Fruit fly (Drosophila melanogaster): ENCODE results near the gene CG15882.

CG15882 gene

dm6 chrX:19163446-19163845 lies 39.3 kb upstream of the CG15882 start:
- TF ChIP-seq Mio (GFP tag; optimal IDR thresholded peaks at IDR 0.05) (no peak), N (GFP tag; optimal IDR thresholded peaks at IDR 0.05) (no peak), sage (GFP tag; optimal IDR thresholded peaks at IDR 0.05) (no peak), CG32264 (GFP tag; optimal IDR thresholded peaks at IDR 0.05) (no peak), ey (GFP tag; optimal IDR thresholded peaks at IDR 0.05) (no peak), GATAd (GFP tag; optimal IDR thresholded peaks at IDR 0.05) (no peak), sv (GFP tag; optimal IDR thresholded peaks at IDR 0.05) (no peak), jim (GFP tag; optimal IDR thresholded peaks at IDR 0.05) (no peak), h (GFP tag; optimal IDR thresholded peaks at IDR 0.05) (no peak), lola (GFP tag; optimal IDR thresholded peaks at IDR 0.05) (no peak), CrebA (GFP tag; optimal IDR thresholded peaks at IDR 0.05; ENCODE audit: borderline replicate concordance) (no peak), brk (GFP tag; optimal IDR thresholded peaks at IDR 0.05) (no peak), br (GFP tag; optimal IDR thresholded peaks at IDR 0.05) (no peak), OdsH (GFP tag; optimal IDR thresholded peaks at IDR 0.05) (no peak), dmrt93B (GFP tag; optimal IDR thresholded peaks at IDR 0.05) (no peak), Hr78 (GFP tag; optimal IDR thresholded peaks at IDR 0.05) (no peak), dl (GFP tag; optimal IDR thresholded peaks at IDR 0.05; ENCODE audit: insufficient read depth in 1 of 2, partially characterized antibody in 2 of 2) (no peak)

DNA sequence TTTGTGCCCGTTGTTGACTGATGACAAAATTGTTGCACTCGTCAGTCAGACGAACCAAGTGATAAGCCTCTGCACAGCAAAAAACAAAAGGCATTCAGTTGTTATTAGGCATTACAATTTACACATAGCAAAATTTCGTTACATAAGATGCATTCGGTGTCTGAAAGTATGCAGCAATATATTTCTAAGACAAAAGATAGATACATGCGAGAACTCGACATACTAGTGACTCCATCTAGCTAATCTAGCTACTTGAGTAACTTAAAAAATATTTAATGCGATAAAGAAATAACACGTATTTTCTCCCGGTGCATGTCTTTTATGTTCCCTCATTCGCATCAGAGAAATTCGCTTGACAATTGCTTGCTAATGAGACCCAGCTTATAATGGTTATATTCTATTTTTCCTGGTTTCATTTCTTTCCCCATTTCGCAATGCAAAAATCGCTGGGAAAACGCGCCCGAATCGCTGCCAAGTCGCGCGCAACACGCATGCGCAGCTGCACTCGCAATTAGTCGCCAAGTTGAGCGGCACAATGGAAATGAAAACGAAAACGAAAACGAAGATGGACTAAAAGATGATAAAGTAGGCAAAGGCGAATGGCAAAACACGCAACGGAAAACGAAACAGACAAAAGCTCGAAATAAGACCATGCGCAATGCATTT lies 38.2 kb upstream of the CG15882 start:
- TF ChIP-seq h (GFP tag; optimal IDR thresholded peaks at IDR 0.05) (peak; percentile 30), OdsH (GFP tag; optimal IDR thresholded peaks at IDR 0.05) (peak; percentile 17), N (GFP tag; optimal IDR thresholded peaks at IDR 0.05) (no peak), fru (GFP tag; optimal IDR thresholded peaks at IDR 0.05) (peak; percentile 55), jim (GFP tag; optimal IDR thresholded peaks at IDR 0.05) (no peak), CG32264 (GFP tag; optimal IDR thresholded peaks at IDR 0.05) (peak; percentile 35), br (GFP tag; optimal IDR thresholded peaks at IDR 0.05) (peak; percentile 58), psq (GFP tag; optimal IDR thresholded peaks at IDR 0.05) (peak; percentile 51), ey (GFP tag; optimal IDR thresholded peaks at IDR 0.05) (peak; percentile 57), rgr (GFP tag; optimal IDR thresholded peaks at IDR 0.05) (peak; percentile 63), CG9705 (GFP tag; optimal IDR thresholded peaks at IDR 0.05) (no peak), HLH106 (tag; optimal IDR thresholded peaks at IDR 0.05) (peak; percentile 40), foxo (GFP tag; optimal IDR thresholded peaks at IDR 0.05) (peak in 1 of 2 experiments; percentile 29), Hnf4 (GFP tag; optimal IDR thresholded peaks at IDR 0.05) (peak; percentile 29), Sp1 (GFP tag; optimal IDR thresholded peaks at IDR 0.05) (peak; percentile 54), woc (GFP tag; optimal IDR thresholded peaks at IDR 0.05) (peak; percentile 37), brk (GFP tag; optimal IDR thresholded peaks at IDR 0.05) (no peak)

DNA sequence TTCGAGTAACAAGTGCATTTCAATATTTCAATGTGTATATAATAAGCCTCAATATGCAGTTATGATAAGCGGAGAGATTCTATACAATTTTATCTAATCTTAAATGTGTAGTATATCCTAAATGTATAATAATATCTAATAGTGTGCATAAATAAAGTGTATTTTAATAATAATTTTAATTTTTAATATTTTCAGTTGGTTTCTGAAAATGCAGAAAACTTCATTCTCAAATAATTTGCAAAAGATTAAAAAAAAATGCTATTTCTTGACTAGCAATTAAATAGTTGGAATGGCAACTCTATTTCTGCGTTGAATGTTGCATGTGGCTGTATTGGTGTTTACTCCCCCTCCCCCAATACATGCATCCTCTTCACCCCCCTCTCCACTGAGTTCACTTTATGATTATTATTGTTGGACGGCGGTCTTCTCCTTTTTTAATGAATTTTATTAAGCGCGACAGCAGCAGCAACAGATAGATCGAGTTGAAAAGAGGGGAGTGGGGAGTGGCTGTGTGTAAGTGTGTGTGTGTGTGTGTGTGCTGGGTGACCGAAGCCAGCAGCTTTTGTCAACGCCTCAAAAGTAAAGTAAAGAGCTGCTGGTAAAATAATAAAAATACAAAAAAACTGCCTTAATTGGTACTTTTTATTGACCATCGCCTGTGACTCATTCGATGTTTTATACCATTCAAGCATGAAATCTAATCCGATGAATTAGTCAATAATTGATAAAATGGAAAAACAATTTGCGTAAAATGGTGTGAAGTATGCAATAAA lies 36.6 kb upstream of the CG15882 start:
- TF ChIP-seq Myc (optimal IDR thresholded peaks at IDR 0.05) (peak; percentile 41), psq (GFP tag; optimal IDR thresholded peaks at IDR 0.05) (peak; percentile 23), HLH106 (tag; optimal IDR thresholded peaks at IDR 0.05) (peak; percentile 25), foxo (GFP tag; optimal IDR thresholded peaks at IDR 0.05) (no peak), h (GFP tag; optimal IDR thresholded peaks at IDR 0.05) (no peak), Sp1 (GFP tag; optimal IDR thresholded peaks at IDR 0.05) (peak; percentile 57)

dm6 chrX:19159942-19160341 lies 35.8 kb upstream of the CG15882 start:
- no peak for TF ChIP-seq usp (GFP tag; optimal IDR thresholded peaks at IDR 0.05)
- TF ChIP-seq psq (GFP tag; optimal IDR thresholded peaks at IDR 0.05): peak; percentile 51
- peak; percentile 3 for TF ChIP-seq Hnf4 (GFP tag; optimal IDR thresholded peaks at IDR 0.05)
- TF ChIP-seq CG9705 (GFP tag; optimal IDR thresholded peaks at IDR 0.05): peak; percentile 23
- TF ChIP-seq ey (GFP tag; optimal IDR thresholded peaks at IDR 0.05): peak; percentile 41
- peak; percentile 67 for TF ChIP-seq rgr (GFP tag; optimal IDR thresholded peaks at IDR 0.05)
- no peak for TF ChIP-seq Abd-B (GFP tag; optimal IDR thresholded peaks at IDR 0.05)
- TF ChIP-seq sage (GFP tag; optimal IDR thresholded peaks at IDR 0.05): no peak
- TF ChIP-seq CG32264 (GFP tag; optimal IDR thresholded peaks at IDR 0.05): no peak
- TF ChIP-seq CrebA (GFP tag; optimal IDR thresholded peaks at IDR 0.05; ENCODE audit: borderline replicate concordance): no peak
- no peak for TF ChIP-seq tai (GFP tag; optimal IDR thresholded peaks at IDR 0.05)
- peak in 1 of 2 experiments; percentile 64 for TF ChIP-seq foxo (GFP tag; optimal IDR thresholded peaks at IDR 0.05)
- TF ChIP-seq Myc (optimal IDR thresholded peaks at IDR 0.05): no peak
- TF ChIP-seq fru (GFP tag; optimal IDR thresholded peaks at IDR 0.05): peak; percentile 52
- peak; percentile 41 for TF ChIP-seq h (GFP tag; optimal IDR thresholded peaks at IDR 0.05)
- peak; percentile 3 for TF ChIP-seq br (GFP tag; optimal IDR thresholded peaks at IDR 0.05)
- peak; percentile 83 for TF ChIP-seq Sp1 (GFP tag; optimal IDR thresholded peaks at IDR 0.05)
- no peak for TF ChIP-seq Jra (GFP tag; optimal IDR thresholded peaks at IDR 0.05)
- no peak for TF ChIP-seq Hr78 (GFP tag; optimal IDR thresholded peaks at IDR 0.05)
- no peak for TF ChIP-seq woc (GFP tag; optimal IDR thresholded peaks at IDR 0.05)
- no peak for TF ChIP-seq Rel (GFP tag; optimal IDR thresholded peaks at IDR 0.05)
- TF ChIP-seq Rel (tag; optimal IDR thresholded peaks at IDR 0.05): no peak
- no peak for TF ChIP-seq Mio (GFP tag; optimal IDR thresholded peaks at IDR 0.05)
- no peak for TF ChIP-seq Vsx2 (GFP tag; optimal IDR thresholded peaks at IDR 0.05; ENCODE audit: partially characterized antibody)
- TF ChIP-seq OdsH (GFP tag; optimal IDR thresholded peaks at IDR 0.05): peak; percentile 54
- no peak for TF ChIP-seq dl (GFP tag; optimal IDR thresholded peaks at IDR 0.05; ENCODE audit: insufficient read depth in 1 of 2, partially characterized antibody in 2 of 2)
- TF ChIP-seq Hr83 (GFP tag; optimal IDR thresholded peaks at IDR 0.05; ENCODE audit: poor library complexity, severe bottlenecking): no peak
- TF ChIP-seq Dfd (GFP tag; optimal IDR thresholded peaks at IDR 0.05): no peak
- TF ChIP-seq Dif (GFP tag; optimal IDR thresholded peaks at IDR 0.05; ENCODE audit: partially characterized antibody): no peak
- TF ChIP-seq brk (GFP tag; optimal IDR thresholded peaks at IDR 0.05): no peak
- TF ChIP-seq HLH106 (tag; optimal IDR thresholded peaks at IDR 0.05): peak; percentile 64

All from whole organism, wandering third instar larva.